Fruit fly (Drosophila melanogaster): ENCODE measurements around the gene CG11594.

DNA sequence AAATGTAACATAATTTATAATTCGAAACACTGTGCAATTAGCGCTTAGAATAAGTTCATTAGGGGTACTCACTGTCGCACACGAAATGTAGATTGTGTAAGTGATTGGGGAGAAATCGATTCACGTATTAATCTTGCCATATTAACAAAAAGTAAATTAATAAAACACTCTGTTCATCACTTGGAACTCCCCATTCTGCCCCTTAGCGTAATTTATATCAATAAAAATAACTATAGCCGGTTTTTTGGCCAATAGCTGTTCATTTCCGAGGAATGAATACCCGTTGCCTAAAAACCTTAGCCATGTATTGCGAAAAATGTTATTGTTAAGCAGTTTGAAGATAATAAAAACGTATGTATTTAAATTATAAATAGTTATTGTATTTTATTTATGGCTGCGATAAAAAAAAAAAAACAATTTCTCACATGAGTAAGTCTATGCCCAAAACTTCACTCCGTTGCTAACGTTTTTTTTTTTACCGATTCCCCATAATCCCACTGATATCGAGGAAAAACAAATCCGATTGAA, 33.5 kb upstream of the CG11594 start, which contains the start of gene Ugt305A1:
- TF ChIP-seq CG4820 (GFP tag; optimal IDR thresholded peaks at IDR 0.05) (no peak), CG12155 (GFP tag; optimal IDR thresholded peaks at IDR 0.05) (no peak), psq (GFP tag; optimal IDR thresholded peaks at IDR 0.05) (no peak), ci (GFP tag; IDR thresholded peaks at IDR 0.05) (no peak), ERR (GFP tag; optimal IDR thresholded peaks at IDR 0.05) (no peak), Trl (optimal IDR thresholded peaks at IDR 0.05) (no peak), Trl (GFP tag; optimal IDR thresholded peaks at IDR 0.05) (no peak), bowl (GFP tag; IDR thresholded peaks at IDR 0.05) (no peak), kah (GFP tag; optimal IDR thresholded peaks at IDR 0.05) (no peak), CG12104 (GFP tag; optimal IDR thresholded peaks at IDR 0.05) (no peak)

Measured in whole organism, embryonic.